Worm (Caenorhabditis elegans) whole organism, young adult: ENCODE measurements around the gene ram-5.

Source experiments
- K11D2.4 ChIP-seq: fragments of 200-800 bp; sonication (Bioruptor generic); IDR thresholded peaks from 2 replicates; pipeline ENCODE4 v1.3.6; 2022; ENCODE audit warnings: missing genetic modification reagents, missing genetic modification characterization, missing compliant biosample characterization
- Y67H2A.10 ChIP-seq: fragments of 200-800 bp; sonication (Bioruptor generic); conservative IDR thresholded peaks from 2 replicates; pipeline ENCODE4 v1.3.6; 2022; ENCODE audit warnings: missing genetic modification reagents, missing genetic modification characterization, missing compliant biosample characterization
- Y79H2A.3 ChIP-seq: fragments of 200-800 bp; sonication (Bioruptor generic); conservative IDR thresholded peaks from 2 replicates; pipeline ENCODE4 v1.3.6; 2022; ENCODE audit warnings: missing genetic modification reagents, missing genetic modification characterization, missing compliant biosample characterization
- attf-5 ChIP-seq: fragments of 200-800 bp; sonication (Bioruptor generic); optimal IDR thresholded peaks from 2 replicates; lab custom pipeline; 2018; ENCODE audit warnings: mild to moderate bottlenecking, missing genetic modification characterization, missing compliant biosample characterization
- ccch-3 ChIP-seq: fragments of 200-800 bp; sonication (Bioruptor generic); optimal IDR thresholded peaks from 2 replicates; lab custom pipeline; 2018; ENCODE audit warnings: mild to moderate bottlenecking, missing genetic modification characterization, missing compliant biosample characterization
- ceh-79 ChIP-seq: sonication (generic microtip); optimal IDR thresholded peaks from 2 replicates; lab custom pipeline; 2017; ENCODE audit warnings: mild to moderate bottlenecking, missing genetic modification characterization, missing compliant biosample characterization
- lin-40 ChIP-seq: sonication (generic microtip); optimal IDR thresholded peaks from 2 replicates; lab custom pipeline; 2016; ENCODE audit warnings: missing genetic modification characterization, mild to moderate bottlenecking, missing compliant biosample characterization, missing genotype, missing genetic modification reagents
- madf-10 ChIP-seq: sonication (generic microtip); optimal IDR thresholded peaks from 2 replicates; lab custom pipeline; 2016; ENCODE audit warnings: mild to moderate bottlenecking, missing genetic modification characterization, missing compliant biosample characterization
- madf-8 ChIP-seq: fragments of 200-800 bp; sonication (Bioruptor generic); conservative IDR thresholded peaks from 2 replicates; pipeline ENCODE4 v1.3.6; 2022; ENCODE audit warnings: missing genetic modification reagents, missing genetic modification characterization, missing compliant biosample characterization
- pha-4 ChIP-seq: fragments of 150-350 bp; sonication (generic microtip); optimal IDR thresholded peaks from 2 replicates; lab custom pipeline; 2014; ENCODE audit warnings: missing biosample characterization, missing genetic modification reagents, missing genetic modification characterization
- snpc-4 ChIP-seq, 5 experiments: fragments of 150-350 bp in 1 of 5; sonication (generic microtip) in 4 of 5; optimal IDR thresholded peaks; 2 replicates each; lab custom pipeline; 2014 to 2018; ENCODE audit warnings: missing genetic modification characterization in 5 of 5, missing biosample characterization in 3 of 5, antibody characterized with exemption in 2 of 5, mild to moderate bottlenecking in 2 of 5, missing compliant biosample characterization in 2 of 5, missing genotype in 2 of 5, moderate library complexity in 2 of 5, missing genetic modification reagents in 1 of 5
- ztf-18 ChIP-seq: sonication (generic microtip); optimal IDR thresholded peaks from 2 replicates; lab custom pipeline; 2016; ENCODE audit warnings: missing genotype, mild to moderate bottlenecking, missing genetic modification characterization, missing compliant biosample characterization
- ztf-6 ChIP-seq: fragments of 200-800 bp; sonication (Bioruptor generic); IDR thresholded peaks from 2 replicates; pipeline ENCODE4 v1.3.6; 2022; ENCODE audit warnings: missing genetic modification reagents, missing genetic modification characterization, missing compliant biosample characterization

DNA sequence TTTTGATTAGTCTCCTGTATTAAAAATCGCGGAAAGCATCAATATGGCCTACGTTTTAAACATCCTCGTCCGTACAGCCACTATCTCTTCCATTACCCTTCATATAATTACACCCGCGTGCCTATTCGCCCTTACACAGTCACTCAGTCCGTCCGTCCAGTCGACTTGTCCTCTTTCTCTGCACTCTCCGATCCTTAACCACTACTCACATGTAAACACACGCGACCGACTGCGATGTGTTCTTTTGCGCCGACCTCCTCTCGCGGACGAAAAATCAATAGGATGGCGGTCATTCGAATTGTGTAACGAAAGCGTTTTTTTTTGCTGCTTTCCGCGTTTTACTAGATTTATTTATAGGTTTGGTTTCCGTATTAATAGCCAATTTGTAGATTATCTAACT lies 52.7 kb downstream of the ram-5 start, which contains the start of gene eor-2:
- TF ChIP-seq ztf-18 (no peak), Y67H2A.10 (GFP tag; lab: Robert Waterston, UW) (no peak), madf-10 (tag; lab: Kevin White, UChicago) (peak; percentile 60), K11D2.4 (GFP tag; lab: Robert Waterston, UW) (0 out of 2 replicates have a peak, but pooled peaks have one; percentile 17), ceh-79 (no peak), Y79H2A.3 (GFP tag; lab: Robert Waterston, UW) (no peak), madf-8 (GFP tag; lab: Robert Waterston, UW) (no peak), lin-40 (peak; percentile 58), ztf-6 (GFP tag; lab: Robert Waterston, UW) (no peak), pha-4 (tag; lab: Kevin White, UChicago) (peak; percentile 32), snpc-4 (GFP tag; optimal IDR thresholded peaks at IDR 0.05; lab: Kevin White, UChicago) (peak; percentile 17), snpc-4 (tag; optimal IDR thresholded peaks at IDR 0.05; lab: Kevin White, UChicago) (peak; percentile 70 to 86 (median 72)), ccch-3 (no peak), attf-5 (GFP tag; lab: Kevin White, UChicago) (peak; percentile 74)
